Fruit fly (Drosophila melanogaster) whole organism, embryonic: ENCODE data around the gene CG43060.

Experiments used
- BEAF-32 ChIP-seq: fragments of 200-800 bp; sonication (Bioruptor generic); optimal IDR thresholded peaks from 3 replicates; lab custom pipeline; 2017; ENCODE audit warnings: missing biosample characterization, missing genetic modification characterization, mild to moderate bottlenecking, moderate library complexity, missing genetic modification reagents
- Bgb ChIP-seq: fragments of 200-800 bp; sonication (Bioruptor generic); IDR thresholded peaks from 2 replicates; pipeline ENCODE4 v1.3.6; 2022; ENCODE audit warnings: missing biosample characterization, missing genetic modification characterization; ENCODE audit not compliant: partially characterized antibody
- CG1024 ChIP-seq: fragments of 200-800 bp; sonication (Bioruptor generic); IDR thresholded peaks from 2 replicates; pipeline ENCODE4 v1.3.6; 2022; ENCODE audit warnings: missing biosample characterization, missing genetic modification characterization
- CG11247 ChIP-seq: fragments of 200-800 bp; sonication (Bioruptor generic); IDR thresholded peaks from 2 replicates; pipeline ENCODE4 v1.3.6; 2022; ENCODE audit warnings: missing biosample characterization, missing genetic modification characterization
- CG11560 ChIP-seq: fragments of 200-800 bp; sonication (Bioruptor generic); IDR thresholded peaks from 3 replicates; pipeline ENCODE4 v1.3.6; 2022; ENCODE audit warnings: missing biosample characterization, missing genetic modification characterization
- CG12659 ChIP-seq: fragments of 200-800 bp; sonication (Bioruptor generic); optimal IDR thresholded peaks from 3 replicates; lab custom pipeline; 2017; ENCODE audit warnings: mild to moderate bottlenecking, missing biosample characterization, missing genetic modification reagents, missing genetic modification characterization
- CG12769 ChIP-seq: fragments of 200-800 bp; sonication (Bioruptor generic); optimal IDR thresholded peaks from 2 replicates; lab custom pipeline; 2019; ENCODE audit warnings: missing biosample characterization, mild to moderate bottlenecking, missing genetic modification characterization, moderate library complexity
- CG13287 ChIP-seq: fragments of 200-800 bp; sonication (Bioruptor generic); IDR thresholded peaks from 2 replicates; pipeline ENCODE4 v1.3.6; 2022; ENCODE audit warnings: missing biosample characterization, missing genetic modification characterization; ENCODE audit not compliant: partially characterized antibody
- CG13424 ChIP-seq: fragments of 200-800 bp; sonication (Bioruptor generic); optimal IDR thresholded peaks from 2 replicates; lab custom pipeline; 2019; ENCODE audit warnings: missing biosample characterization, mild to moderate bottlenecking, missing genetic modification characterization, moderate library complexity
- CG13624 ChIP-seq: fragments of 200-800 bp; sonication (Bioruptor generic); optimal IDR thresholded peaks from 2 replicates; lab custom pipeline; 2016; ENCODE audit warnings: missing biosample characterization, missing genetic modification characterization
- CG14710 ChIP-seq: fragments of 200-800 bp; sonication (Bioruptor generic); optimal IDR thresholded peaks from 3 replicates; lab custom pipeline; 2019; ENCODE audit warnings: missing biosample characterization, mild to moderate bottlenecking, missing genetic modification characterization, moderate library complexity
- CG1529 ChIP-seq: fragments of 200-800 bp; sonication (Bioruptor generic); optimal IDR thresholded peaks from 3 replicates; lab custom pipeline; 2018; ENCODE audit warnings: missing biosample characterization, missing genetic modification characterization
- CG1603 ChIP-seq: fragments of 200-800 bp; sonication (Bioruptor generic); optimal IDR thresholded peaks from 2 replicates; lab custom pipeline; 2019; ENCODE audit warnings: missing biosample characterization, mild to moderate bottlenecking, missing genetic modification characterization, moderate library complexity
- CG18262 ChIP-seq: fragments of 200-800 bp; optimal IDR thresholded peaks from 3 replicates; lab custom pipeline; 2019; ENCODE audit warnings: missing biosample characterization, mild to moderate bottlenecking, missing genetic modification characterization, moderate library complexity
- CG30020 ChIP-seq: fragments of 200-800 bp; optimal IDR thresholded peaks from 2 replicates; lab custom pipeline; 2019; ENCODE audit warnings: missing biosample characterization, mild to moderate bottlenecking, missing genetic modification characterization, moderate library complexity
- CG34376 ChIP-seq: fragments of 200-800 bp; sonication (Bioruptor generic); optimal IDR thresholded peaks from 2 replicates; lab custom pipeline; 2018; ENCODE audit warnings: missing biosample characterization, mild to moderate bottlenecking, missing genetic modification characterization
- CG34422 ChIP-seq: fragments of 200-800 bp; sonication (Bioruptor generic); IDR thresholded peaks from 3 replicates; pipeline ENCODE4 v1.3.6; 2022; ENCODE audit warnings: missing biosample characterization, missing genetic modification characterization
- CG3847 ChIP-seq: fragments of 200-800 bp; sonication (Bioruptor generic); IDR thresholded peaks from 2 replicates; pipeline ENCODE4 v1.3.6; 2022; ENCODE audit warnings: missing biosample characterization, missing genetic modification characterization
- CG6254 ChIP-seq: fragments of 200-800 bp; sonication (Bioruptor generic); optimal IDR thresholded peaks from 3 replicates; lab custom pipeline; 2017; ENCODE audit warnings: mild to moderate bottlenecking, missing biosample characterization, missing genetic modification reagents, missing genetic modification characterization
- CG6272 ChIP-seq: fragments of 200-800 bp; sonication (Bioruptor generic); IDR thresholded peaks from 2 replicates; pipeline ENCODE4 v1.3.6; 2022; ENCODE audit warnings: missing biosample characterization, missing genetic modification characterization
- CG8944 ChIP-seq: fragments of 200-800 bp; sonication (Bioruptor generic); optimal IDR thresholded peaks from 3 replicates; lab custom pipeline; 2016; ENCODE audit warnings: missing biosample characterization, missing genetic modification characterization
- CG9727 ChIP-seq: fragments of 200-800 bp; sonication (Bioruptor generic); optimal IDR thresholded peaks from 3 replicates; lab custom pipeline; 2017; ENCODE audit warnings: missing biosample characterization, mild to moderate bottlenecking, missing genetic modification characterization
- CG9797 ChIP-seq: fragments of 200-800 bp; sonication (Bioruptor generic); optimal IDR thresholded peaks from 3 replicates; lab custom pipeline; 2018; ENCODE audit warnings: missing biosample characterization, mild to moderate bottlenecking, missing genetic modification characterization
- CTCF ChIP-seq: fragments of 200-800 bp; sonication (Bioruptor generic); optimal IDR thresholded peaks from 2 replicates; lab custom pipeline; 2017; ENCODE audit warnings: missing biosample characterization, mild to moderate bottlenecking, missing genetic modification characterization, moderate library complexity
- Dad ChIP-seq: fragments of 200-800 bp; sonication (Bioruptor generic); optimal IDR thresholded peaks from 3 replicates; lab custom pipeline; 2016; ENCODE audit warnings: missing biosample characterization, missing genetic modification characterization
- Dll ChIP-seq: fragments of 200-800 bp; sonication (Bioruptor generic); IDR thresholded peaks from 4 replicates; pipeline ENCODE4 v1.3.6; 2022; ENCODE audit warnings: missing biosample characterization, missing genetic modification characterization; ENCODE audit not compliant: partially characterized antibody
- Dp ChIP-seq: fragments of 200-800 bp; sonication (Bioruptor generic); optimal IDR thresholded peaks from 2 replicates; lab custom pipeline; 2018; ENCODE audit warnings: missing biosample characterization, mild to moderate bottlenecking, missing genetic modification characterization, moderate library complexity
- Dref ChIP-seq: fragments of 200-800 bp; sonication (Bioruptor generic); IDR thresholded peaks from 2 replicates; pipeline ENCODE4 v1.3.6; 2022; ENCODE audit warnings: missing biosample characterization, missing genetic modification characterization
- Elba2 ChIP-seq: fragments of 200-800 bp; sonication (Bioruptor generic); optimal IDR thresholded peaks from 3 replicates; lab custom pipeline; 2016; ENCODE audit warnings: missing biosample characterization, missing genetic modification characterization
- MBD-R2 ChIP-seq: fragments of 200-800 bp; sonication (Bioruptor generic); IDR thresholded peaks from 2 replicates; pipeline ENCODE4 v1.3.6; 2022; ENCODE audit warnings: missing biosample characterization, missing genetic modification characterization
- Nf-YC ChIP-seq: fragments of 200-800 bp; optimal IDR thresholded peaks from 3 replicates; lab custom pipeline; 2019; ENCODE audit warnings: missing biosample characterization, mild to moderate bottlenecking, missing genetic modification characterization, moderate library complexity
- Pdp1 ChIP-seq, 2 experiments: fragments of 200-800 bp; sonication (Bioruptor generic); optimal IDR thresholded peaks; 3 replicates each; lab custom pipeline; 2016; ENCODE audit warnings: missing biosample characterization in 2 of 2, missing genetic modification characterization in 2 of 2, mild to moderate bottlenecking in 1 of 2, moderate library complexity in 1 of 2
- YL-1 ChIP-seq: fragments of 200-800 bp; sonication (Bioruptor generic); optimal IDR thresholded peaks from 3 replicates; lab custom pipeline; 2017; ENCODE audit warnings: missing biosample characterization, mild to moderate bottlenecking, missing genetic modification characterization
- amos ChIP-seq: fragments of 200-800 bp; sonication (Bioruptor generic); IDR thresholded peaks from 2 replicates; pipeline ENCODE4 v1.3.6; 2022; ENCODE audit warnings: missing biosample characterization, missing genetic modification characterization; ENCODE audit not compliant: partially characterized antibody
- ase ChIP-seq: fragments of 200-800 bp; sonication (Bioruptor generic); IDR thresholded peaks from 3 replicates; pipeline ENCODE4 v1.3.6; 2022; ENCODE audit warnings: missing biosample characterization, missing genetic modification characterization
- bab2 ChIP-seq: fragments of 200-800 bp; sonication (Bioruptor generic); optimal IDR thresholded peaks from 2 replicates; lab custom pipeline; 2016; ENCODE audit warnings: missing biosample characterization, missing genetic modification characterization
- fu2 ChIP-seq: fragments of 200-800 bp; sonication (Bioruptor generic); optimal IDR thresholded peaks from 2 replicates; lab custom pipeline; 2016; ENCODE audit warnings: missing biosample characterization, missing genetic modification characterization
- gfzf ChIP-seq: fragments of 200-800 bp; sonication (Bioruptor generic); optimal IDR thresholded peaks from 2 replicates; lab custom pipeline; 2016; ENCODE audit warnings: missing biosample characterization, mild to moderate bottlenecking, missing genetic modification characterization, moderate library complexity
- gsb-n ChIP-seq: fragments of 200-800 bp; sonication (Bioruptor generic); optimal IDR thresholded peaks from 3 replicates; lab custom pipeline; 2018; ENCODE audit warnings: missing biosample characterization, mild to moderate bottlenecking, missing genetic modification characterization
- ind ChIP-seq: fragments of 200-800 bp; sonication (Bioruptor generic); optimal IDR thresholded peaks from 3 replicates; lab custom pipeline; 2016; ENCODE audit warnings: missing biosample characterization, missing genetic modification characterization
- insv ChIP-seq, 2 experiments: fragments of 200-800 bp; sonication (Bioruptor generic); optimal IDR thresholded peaks; 3 replicates each; lab custom pipeline; 2016 to 2018; ENCODE audit warnings: missing biosample characterization in 2 of 2, missing genetic modification characterization in 2 of 2
- kah ChIP-seq: fragments of 200-800 bp; sonication (Bioruptor generic); optimal IDR thresholded peaks from 2 replicates; lab custom pipeline; 2018; ENCODE audit warnings: missing biosample characterization, mild to moderate bottlenecking, missing genetic modification characterization
- lbe ChIP-seq: fragments of 200-800 bp; sonication (Bioruptor generic); optimal IDR thresholded peaks from 2 replicates; lab custom pipeline; 2016; ENCODE audit warnings: missing biosample characterization, mild to moderate bottlenecking, missing genetic modification characterization
- lilli ChIP-seq: fragments of 200-800 bp; sonication (Bioruptor generic); optimal IDR thresholded peaks from 3 replicates; lab custom pipeline; 2016; ENCODE audit warnings: missing biosample characterization, missing genetic modification characterization
- mirr ChIP-seq: fragments of 200-800 bp; sonication (Bioruptor generic); optimal IDR thresholded peaks from 3 replicates; lab custom pipeline; 2018; ENCODE audit warnings: missing biosample characterization, mild to moderate bottlenecking, missing genetic modification characterization
- nom ChIP-seq: fragments of 200-800 bp; sonication (Bioruptor generic); optimal IDR thresholded peaks from 2 replicates; lab custom pipeline; 2017; ENCODE audit warnings: missing biosample characterization, missing genetic modification characterization, mild to moderate bottlenecking, moderate library complexity, missing genetic modification reagents
- oc ChIP-seq: fragments of 200-800 bp; sonication (Bioruptor generic); optimal IDR thresholded peaks from 2 replicates; lab custom pipeline; 2018; ENCODE audit warnings: missing biosample characterization, mild to moderate bottlenecking, missing genetic modification characterization, moderate library complexity
- pb ChIP-seq: fragments of 200-800 bp; sonication (Bioruptor generic); optimal IDR thresholded peaks from 3 replicates; lab custom pipeline; 2016; ENCODE audit warnings: missing biosample characterization, missing genetic modification characterization
- pros ChIP-seq: fragments of 200-800 bp; sonication (Bioruptor generic); optimal IDR thresholded peaks from 3 replicates; lab custom pipeline; 2019; ENCODE audit warnings: missing biosample characterization, mild to moderate bottlenecking, missing genetic modification characterization, moderate library complexity
- scrt ChIP-seq: fragments of 200-800 bp; sonication (Bioruptor generic); optimal IDR thresholded peaks from 2 replicates; lab custom pipeline; 2018; ENCODE audit warnings: missing biosample characterization, mild to moderate bottlenecking, missing genetic modification characterization, moderate library complexity
- sens ChIP-seq: fragments of 200-800 bp; sonication (Bioruptor generic); peaks from one replicate; lab custom pipeline; 2016; ENCODE audit warnings: missing biosample characterization, missing genetic modification characterization

Gene CG43060

dm6 chr3R:8007595-8008255 is 33.3 kb upstream of the CG43060 start, which contains the start of gene CG2767 (continued):
- TF ChIP-seq YL-1 (peak; percentile 12), lbe (GFP tag; lab: Kevin White, UChicago) (peak; percentile 27), BEAF-32 (GFP tag; lab: Kevin White, UChicago) (peak; percentile 10), gfzf (GFP tag; lab: Kevin White, UChicago) (peak; percentile 74), CG8944 (no peak), CG11247 (no peak), scrt (peak; percentile 85), CG11560 (tag; lab: Robert Waterston, UW) (peak; percentile 87; the same call in 1 of the 3 replicates), gsb-n (tag; lab: Kevin White, UChicago) (no peak), kah (GFP tag; lab: Kevin White, UChicago) (peak; percentile 53), oc (peak; percentile 12), insv (GFP tag; optimal IDR thresholded peaks at IDR 0.05; lab: Kevin White, UChicago) (peak in 1 of 2 experiments; percentile 5), CG9727 (GFP tag; lab: Kevin White, UChicago) (no peak), CG12769 (tag; lab: Kevin White, UChicago) (no peak), CG1024 (GFP tag; lab: Robert Waterston, UW) (no peak), Nf-YC (tag; lab: Kevin White, UChicago) (peak; percentile 78), CG1603 (tag; lab: Kevin White, UChicago) (peak; percentile 20), Bgb (GFP tag; lab: Robert Waterston, UW) (peak; percentile 11; the same call in 1 of the 2 replicates), CG14710 (no peak), pros (peak; percentile 16), fu2 (GFP tag; lab: Kevin White, UChicago) (no peak), CG6254 (GFP tag; lab: Kevin White, UChicago) (peak; percentile 16), CG34422 (peak; percentile 32; the same call in 1 of the 3 replicates), Dp (peak; percentile 84), nom (GFP tag; lab: Kevin White, UChicago) (peak; percentile 77), CG30020 (no peak), CG9797 (GFP tag; lab: Kevin White, UChicago) (peak; percentile 45), Pdp1 (GFP tag; optimal IDR thresholded peaks at IDR 0.05; lab: Kevin White, UChicago) (peak in 1 of 2 experiments; percentile 53), Dad (no peak), Dll (0 out of 4 replicates have a peak, but pooled peaks have one; percentile 24), CG6272 (GFP tag; lab: Robert Waterston, UW) (no peak), CG12659 (GFP tag; lab: Kevin White, UChicago) (peak; percentile 15), sens (peak; percentile 40), CG13287 (peak; percentile 34; the same call in 1 of the 2 replicates), MBD-R2 (GFP tag; lab: Robert Waterston, UW) (peak; percentile 51; the same call in 1 of the 2 replicates), pb (no peak), amos (GFP tag; lab: Robert Waterston, UW) (peak; percentile 10; the same call in 1 of the 2 replicates), Dref (peak; percentile 69)

DNA sequence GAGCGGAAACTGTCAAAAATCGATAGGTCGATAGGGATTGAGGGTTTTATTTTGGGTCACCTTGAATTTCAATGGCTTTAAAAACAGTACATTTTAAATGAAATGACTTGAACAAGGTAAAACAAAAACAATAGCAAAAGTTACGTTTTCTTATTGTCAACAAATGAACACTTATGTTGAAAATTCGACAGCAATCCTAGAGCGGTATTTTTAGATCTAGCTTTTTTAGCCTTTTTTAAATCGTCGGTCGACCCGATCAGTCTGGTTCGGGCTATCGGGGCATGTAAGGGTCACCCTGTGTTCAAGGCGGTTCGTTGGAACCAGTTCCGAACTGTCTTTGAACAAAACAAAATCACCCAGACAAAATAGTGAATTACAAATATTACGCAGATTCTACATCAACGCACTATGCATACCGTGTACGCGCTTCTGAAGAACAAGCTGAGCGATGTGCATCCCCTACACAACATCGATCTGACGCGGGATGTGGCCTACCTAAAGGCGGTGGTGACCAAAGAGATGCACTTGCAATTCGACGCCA is 31.9 kb upstream of the CG43060 start, which contains the start of the genes CG11052 and CG3223:
TSS of gene CG11052 (minus strand) at position 218 of the 541 bp plus-strand sequence.
TSS of gene CG3223 (plus strand) at position 321 of the 541 bp plus-strand sequence.
- TF ChIP-seq bab2 (GFP tag; lab: Kevin White, UChicago), result no peak
- peak; percentile 85 for TF ChIP-seq CG30020
- TF ChIP-seq CG3847 (GFP tag; lab: Robert Waterston, UW), result peak; percentile 13; the same call in 1 of the 2 replicates
- peak; percentile 45 for TF ChIP-seq CG14710
- peak; percentile 44 for TF ChIP-seq CG13424 (tag; lab: Kevin White, UChicago)
- peak; percentile 25 for TF ChIP-seq lilli
- peak; percentile 37 for TF ChIP-seq CG13624
- TF ChIP-seq ind (GFP tag; lab: Kevin White, UChicago), result no peak
- TF ChIP-seq mirr, result peak; percentile 10
- TF ChIP-seq CG1529 (GFP tag; lab: Kevin White, UChicago), result no peak
- peak; percentile 94 for TF ChIP-seq Elba2 (GFP tag; lab: Kevin White, UChicago)
- no peak for TF ChIP-seq ase
- TF ChIP-seq CTCF (GFP tag; lab: Kevin White, UChicago), result peak; percentile 20
- peak; percentile 3 for TF ChIP-seq CG18262 (tag; lab: Kevin White, UChicago)
- peak; percentile 5 for TF ChIP-seq CG34376
